Worm (Caenorhabditis elegans) whole organism, L4 larva: Measurements from ENCODE around the gene K03B4.6.
"Not testable (repeated sequence)": the region's sequence is repeated elsewhere in the genome, so short reads cannot be mapped to it uniquely, and the experiment has no call there.

Experiments used
- F26F4.8 ChIP-seq: fragments of 200-800 bp; sonication (Bioruptor generic); conservative IDR thresholded peaks from 2 replicates; pipeline ENCODE4 v1.3.6; 2022; ENCODE audit warnings: missing genetic modification characterization, missing compliant biosample characterization
- F44E2.7 ChIP-seq: fragments of 200-800 bp; sonication (Bioruptor generic); IDR thresholded peaks from 2 replicates; pipeline ENCODE4 v2.1.2; 2022; ENCODE audit warnings: missing genetic modification characterization, missing compliant biosample characterization
- T26A8.4 ChIP-seq: fragments of 200-800 bp; sonication (Bioruptor generic); IDR thresholded peaks from 2 replicates; pipeline ENCODE4 v1.3.6; 2022; ENCODE audit warnings: missing genetic modification characterization, missing compliant biosample characterization
- Y105C5A.15 ChIP-seq: fragments of 200-800 bp; sonication (Bioruptor generic); IDR thresholded peaks from 2 replicates; pipeline ENCODE4 v1.3.6; 2022; ENCODE audit warnings: missing genetic modification characterization, missing compliant biosample characterization
- Y48G9A.11 ChIP-seq: fragments of 200-800 bp; sonication (Bioruptor generic); IDR thresholded peaks from 2 replicates; pipeline ENCODE4 v1.3.6; 2022; ENCODE audit warnings: missing genetic modification reagents, missing genetic modification characterization, missing compliant biosample characterization
- Y75B8A.6 ChIP-seq: fragments of 200-800 bp; sonication (Bioruptor generic); IDR thresholded peaks from 2 replicates; pipeline ENCODE4 v1.3.6; 2022; ENCODE audit warnings: missing genetic modification reagents, missing genetic modification characterization, missing compliant biosample characterization
- ZK337.2 ChIP-seq: fragments of 200-800 bp; sonication (Bioruptor generic); IDR thresholded peaks from 2 replicates; pipeline ENCODE4 v1.3.6; 2022; ENCODE audit warnings: missing genetic modification reagents, missing genetic modification characterization, missing compliant biosample characterization
- arid-1 ChIP-seq: fragments of 200-800 bp; sonication (Bioruptor generic); conservative IDR thresholded peaks from 2 replicates; pipeline ENCODE4 v1.3.6; 2022; ENCODE audit warnings: missing genetic modification reagents, missing genetic modification characterization, missing compliant biosample characterization
- ceh-28 ChIP-seq: fragments of 150-350 bp; optimal IDR thresholded peaks from 2 replicates; lab custom pipeline; 2014; ENCODE audit warnings: missing biosample characterization, missing genetic modification reagents, missing genetic modification characterization
- ceh-44 ChIP-seq: fragments of 200-800 bp; sonication (Bioruptor generic); IDR thresholded peaks from 2 replicates; pipeline ENCODE4 v1.3.6; 2022; ENCODE audit warnings: missing genetic modification reagents, missing genetic modification characterization, missing compliant biosample characterization
- ctbp-1 ChIP-seq: fragments of 200-800 bp; sonication (Bioruptor generic); IDR thresholded peaks from 2 replicates; pipeline ENCODE4 v1.3.6; 2022; ENCODE audit warnings: missing genetic modification reagents, missing genetic modification characterization, missing compliant biosample characterization
- daf-16 ChIP-seq, 3 experiments: sonication (generic microtip); optimal IDR thresholded peaks; 2 replicates each; lab custom pipeline; 2016 to 2017; ENCODE audit warnings: missing genetic modification characterization in 3 of 3, missing genetic modification reagents in 3 of 3, mild to moderate bottlenecking in 2 of 3, missing compliant biosample characterization in 2 of 3, missing biosample characterization in 1 of 3, moderate library complexity in 1 of 3
- daf-19 ChIP-seq: fragments of 200-800 bp; sonication (Bioruptor generic); conservative IDR thresholded peaks from 2 replicates; pipeline ENCODE4 v1.3.6; 2022; ENCODE audit warnings: missing genetic modification characterization, missing compliant biosample characterization
- daf-8 ChIP-seq: fragments of 200-800 bp; sonication (Bioruptor generic); IDR thresholded peaks from 2 replicates; pipeline ENCODE4 v1.3.6; 2022; ENCODE audit warnings: missing genetic modification characterization, missing compliant biosample characterization
- dmd-6 ChIP-seq: fragments of 200-800 bp; sonication (Bioruptor generic); IDR thresholded peaks from 2 replicates; pipeline ENCODE4 v1.3.6; 2022; ENCODE audit warnings: missing genetic modification reagents, missing genetic modification characterization, missing compliant biosample characterization
- dmd-8 ChIP-seq: fragments of 200-800 bp; sonication (Bioruptor generic); IDR thresholded peaks from 2 replicates; pipeline ENCODE4 v1.3.6; 2022; ENCODE audit warnings: missing genetic modification characterization, missing compliant biosample characterization
- dmd-9 ChIP-seq: fragments of 200-800 bp; sonication (Bioruptor generic); IDR thresholded peaks from 2 replicates; pipeline ENCODE4 v1.3.6; 2022; ENCODE audit warnings: missing genetic modification reagents, missing genetic modification characterization, missing compliant biosample characterization
- dpl-1 ChIP-seq: fragments of 150-350 bp; optimal IDR thresholded peaks from 2 replicates; lab custom pipeline; 2014; ENCODE audit warnings: missing biosample characterization, missing genetic modification reagents, missing genetic modification characterization
- dve-1 ChIP-seq: sonication (generic microtip); optimal IDR thresholded peaks from 2 replicates; lab custom pipeline; 2017; ENCODE audit warnings: antibody characterized with exemption, mild to moderate bottlenecking, missing genetic modification characterization, missing compliant biosample characterization; ENCODE audit not compliant: insufficient read depth
- egl-43 ChIP-seq: fragments of 200-800 bp; sonication (Bioruptor generic); IDR thresholded peaks from 2 replicates; pipeline ENCODE4 v1.3.6; 2022; ENCODE audit warnings: missing genetic modification reagents, missing genetic modification characterization, missing compliant biosample characterization
- hlh-11 ChIP-seq: fragments of 200-800 bp; sonication (Bioruptor generic); optimal IDR thresholded peaks from 2 replicates; lab custom pipeline; 2018; ENCODE audit warnings: mild to moderate bottlenecking, missing genetic modification characterization, missing compliant biosample characterization
- hlh-30 ChIP-seq: sonication (generic microtip); optimal IDR thresholded peaks from 2 replicates; lab custom pipeline; 2017; ENCODE audit warnings: antibody characterized with exemption, mild to moderate bottlenecking, missing genetic modification characterization, missing compliant biosample characterization; ENCODE audit not compliant: insufficient read depth
- lim-7 ChIP-seq: fragments of 200-800 bp; sonication (Bioruptor generic); IDR thresholded peaks from 2 replicates; pipeline ENCODE4 v1.3.6; 2022; ENCODE audit warnings: missing genetic modification characterization, missing compliant biosample characterization
- lin-1 ChIP-seq: fragments of 200-800 bp; sonication (Bioruptor generic); IDR thresholded peaks from 2 replicates; pipeline ENCODE4 v1.3.6; 2022; ENCODE audit warnings: missing genetic modification reagents, missing genetic modification characterization, missing compliant biosample characterization
- lin-13 ChIP-seq: fragments of 150-350 bp; optimal IDR thresholded peaks from 2 replicates; lab custom pipeline; 2014; ENCODE audit warnings: missing biosample characterization, missing genetic modification reagents, missing genetic modification characterization
- lin-29 ChIP-seq: fragments of 200-800 bp; sonication (Bioruptor generic); IDR thresholded peaks from 2 replicates; pipeline ENCODE4 v1.3.6; 2022; ENCODE audit warnings: missing genetic modification reagents, missing genetic modification characterization, missing compliant biosample characterization
- madf-5 ChIP-seq, 2 experiments: fragments of 200-800 bp; sonication (Bioruptor generic); IDR thresholded peaks; 2 replicates each; pipeline ENCODE4 v1.3.6; 2022; ENCODE audit warnings: missing compliant biosample characterization in 2 of 2, missing genetic modification characterization in 2 of 2
- madf-9 ChIP-seq: fragments of 200-800 bp; sonication (Bioruptor generic); conservative IDR thresholded peaks from 2 replicates; pipeline ENCODE4 v1.3.6; 2022; ENCODE audit warnings: missing genetic modification reagents, missing genetic modification characterization, missing compliant biosample characterization
- mdt-29 ChIP-seq: fragments of 200-800 bp; sonication (Bioruptor generic); IDR thresholded peaks from 2 replicates; pipeline ENCODE4 v1.3.6; 2022; ENCODE audit warnings: missing genetic modification reagents, missing genetic modification characterization, missing compliant biosample characterization
- mep-1 ChIP-seq: fragments of 150-350 bp; sonication (generic microtip); optimal IDR thresholded peaks from 3 replicates; lab custom pipeline; 2014; ENCODE audit warnings: missing biosample characterization, missing genetic modification characterization
- nhr-28 ChIP-seq: fragments of 150-350 bp; optimal IDR thresholded peaks from 2 replicates; lab custom pipeline; 2014; ENCODE audit warnings: missing biosample characterization, missing genetic modification characterization
- nhr-41 ChIP-seq: fragments of 200-800 bp; sonication (Bioruptor generic); IDR thresholded peaks from 2 replicates; pipeline ENCODE4 v1.3.6; 2022; ENCODE audit warnings: missing genetic modification reagents, missing genetic modification characterization, missing compliant biosample characterization
- nhr-77 ChIP-seq: fragments of 150-350 bp; optimal IDR thresholded peaks from 2 replicates; lab custom pipeline; 2014; ENCODE audit warnings: missing biosample characterization, missing genetic modification characterization
- pha-4 ChIP-seq, 2 experiments: fragments of 150-350 bp in 1 of 2; fragments of 200-800 bp in 1 of 2; sonication (Bioruptor generic) in 1 of 2; IDR thresholded peaks in 1 of 2; optimal IDR thresholded peaks in 1 of 2; 2 replicates each; pipeline versions ENCODE4 v1.3.6 to Lab custom; 2014 to 2022; ENCODE audit warnings: missing genetic modification characterization in 2 of 2, missing genetic modification reagents in 2 of 2, missing biosample characterization in 1 of 2, missing compliant biosample characterization in 1 of 2
- php-3 ChIP-seq: fragments of 200-800 bp; sonication (Bioruptor generic); IDR thresholded peaks from 2 replicates; pipeline ENCODE4 v1.3.6; 2022; ENCODE audit warnings: missing genetic modification reagents, missing genetic modification characterization, missing compliant biosample characterization
- pqm-1 ChIP-seq: sonication (generic microtip); optimal IDR thresholded peaks from 2 replicates; lab custom pipeline; 2017; ENCODE audit warnings: missing biosample characterization, missing genetic modification characterization
- saeg-2 ChIP-seq: fragments of 200-800 bp; sonication (Bioruptor generic); IDR thresholded peaks from 2 replicates; pipeline ENCODE4 v1.3.6; 2022; ENCODE audit warnings: missing genetic modification reagents, missing genetic modification characterization, missing compliant biosample characterization
- snpc-1.2 ChIP-seq: fragments of 200-800 bp; sonication (Bioruptor generic); IDR thresholded peaks from 2 replicates; pipeline ENCODE4 v1.3.6; 2022; ENCODE audit warnings: missing genetic modification reagents, missing genetic modification characterization, missing compliant biosample characterization
- snpc-4 ChIP-seq: fragments of 150-350 bp; optimal IDR thresholded peaks from 2 replicates; lab custom pipeline; 2014; ENCODE audit warnings: missing biosample characterization, missing genetic modification characterization
- tag-97 ChIP-seq: fragments of 200-800 bp; sonication (Bioruptor generic); IDR thresholded peaks from 2 replicates; pipeline ENCODE4 v1.3.6; 2022; ENCODE audit warnings: missing genetic modification characterization, missing compliant biosample characterization
- tra-1 ChIP-seq: fragments of 200-800 bp; sonication (Bioruptor generic); IDR thresholded peaks from 2 replicates; pipeline ENCODE4 v1.3.6; 2022; ENCODE audit warnings: missing genetic modification reagents, missing genetic modification characterization, missing compliant biosample characterization
- vab-7 ChIP-seq: fragments of 200-800 bp; sonication (Bioruptor generic); IDR thresholded peaks from 2 replicates; pipeline ENCODE4 v1.3.6; 2022; ENCODE audit warnings: missing genetic modification reagents, missing genetic modification characterization, missing compliant biosample characterization
- zfp-3 ChIP-seq: fragments of 200-800 bp; sonication (Bioruptor generic); conservative IDR thresholded peaks from 2 replicates; pipeline ENCODE4 v1.3.6; 2022; ENCODE audit warnings: missing genetic modification reagents, missing genetic modification characterization, missing compliant biosample characterization

K03B4.6 gene

DNA sequence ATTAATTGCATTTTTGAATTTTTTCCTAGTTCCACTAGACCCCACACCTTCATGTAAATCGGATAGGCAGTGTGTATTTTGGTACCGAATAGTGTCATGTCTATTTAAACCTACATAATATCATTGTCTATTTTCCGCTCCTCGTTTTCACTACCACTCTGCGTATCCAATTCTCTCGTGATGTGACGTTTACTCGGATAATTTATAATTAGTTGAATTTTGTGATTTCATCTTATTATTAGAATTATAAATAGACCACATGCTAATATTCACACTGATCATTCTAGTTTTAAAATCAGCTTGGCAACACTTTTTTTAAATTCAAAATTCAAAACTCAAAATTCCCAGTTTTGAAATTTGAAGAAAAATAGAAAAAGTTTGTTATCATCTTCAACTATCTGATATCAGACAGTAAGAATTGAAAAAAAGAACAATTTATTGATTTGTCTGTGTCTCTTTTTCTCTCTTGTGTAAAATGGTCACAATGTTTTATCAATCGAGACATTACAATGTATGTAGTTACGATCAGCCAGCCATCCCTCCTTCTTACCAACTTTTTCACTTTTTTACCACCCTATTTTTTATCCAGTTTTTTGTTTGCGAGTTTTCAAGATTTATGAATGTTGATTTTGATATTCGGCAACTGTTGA lies 35.4 kb downstream of the K03B4.6 start:
- TF ChIP-seq nhr-77 (tag; lab: Kevin White, UChicago): no peak
- TF ChIP-seq egl-43 (GFP tag; lab: Robert Waterston, UW): no peak
- TF ChIP-seq daf-16 (GFP tag; optimal IDR thresholded peaks at IDR 0.05; lab: Kevin White, UChicago): no peak
- peak; percentile 69 for TF ChIP-seq daf-16 (tag; optimal IDR thresholded peaks at IDR 0.05; lab: Kevin White, UChicago)
- no peak for TF ChIP-seq snpc-4 (tag; lab: Kevin White, UChicago)
- TF ChIP-seq tag-97 (GFP tag; lab: Robert Waterston, UW): no peak
- peak; percentile 23 for TF ChIP-seq mep-1 (tag; lab: Kevin White, UChicago)
- TF ChIP-seq snpc-1.2: no peak
- TF ChIP-seq pqm-1 (tag; lab: Kevin White, UChicago): peak; percentile 49
- no peak for TF ChIP-seq ceh-28
- peak; percentile 63 for TF ChIP-seq nhr-28 (tag; lab: Kevin White, UChicago)
- peak; percentile 58 for TF ChIP-seq hlh-30 (tag; lab: Kevin White, UChicago)
- TF ChIP-seq daf-19 (GFP tag; lab: Robert Waterston, UW): no peak
- TF ChIP-seq zfp-3 (GFP tag; lab: Robert Waterston, UW): no peak
- TF ChIP-seq tra-1 (GFP tag; lab: Robert Waterston, UW): no peak
- no peak for TF ChIP-seq madf-5 (GFP tag; IDR thresholded peaks at IDR 0.05; lab: Robert Waterston, UW)
- no peak for TF ChIP-seq dpl-1 (GFP tag; lab: Kevin White, UChicago)
- TF ChIP-seq dve-1 (tag; lab: Kevin White, UChicago): peak; percentile 64
- no peak for TF ChIP-seq lin-1
- TF ChIP-seq hlh-11 (tag; lab: Kevin White, UChicago): peak; percentile 14
- no peak for TF ChIP-seq lim-7 (GFP tag; lab: Robert Waterston, UW)

DNA sequence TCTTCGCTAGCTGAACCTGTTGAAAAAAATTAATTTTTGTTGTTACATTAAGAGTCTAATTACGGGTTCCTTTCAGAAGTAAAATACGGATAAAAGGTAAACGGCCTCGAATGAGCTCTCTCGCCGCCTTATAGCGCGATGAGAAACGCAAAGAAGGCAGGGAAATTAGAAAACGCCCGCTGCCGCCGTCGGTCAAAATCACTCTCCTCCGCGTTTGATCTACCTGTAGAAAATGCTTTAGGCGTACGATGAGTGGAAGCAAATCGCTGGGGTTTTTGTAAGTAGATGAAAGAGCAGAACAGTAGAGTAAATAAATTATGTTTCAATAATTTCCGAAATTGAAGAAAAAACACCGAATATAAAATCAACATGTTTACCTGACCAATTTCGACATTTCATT lies 38.8 kb downstream of the K03B4.6 start:
- TF ChIP-seq lin-29: no peak
- no peak for TF ChIP-seq lin-13 (GFP tag; lab: Kevin White, UChicago)

- peak; percentile 55; the same call in 1 of the 2 replicates for TF ChIP-seq saeg-2 (GFP tag; lab: Robert Waterston, UW)
- peak; percentile 80 for TF ChIP-seq lim-7 (GFP tag; lab: Robert Waterston, UW)
- TF ChIP-seq arid-1: peak; percentile 70
- TF ChIP-seq pha-4 (GFP tag; IDR thresholded peaks at IDR 0.05; lab: Robert Waterston, UW): peak; percentile 79
- TF ChIP-seq pha-4 (tag; optimal IDR thresholded peaks at IDR 0.05; lab: Kevin White, UChicago): not testable (repeated sequence)
- peak; percentile 83; the same call in 1 of the 2 replicates for TF ChIP-seq Y105C5A.15 (GFP tag; lab: Robert Waterston, UW)
- 0 out of 2 replicates have a peak, but pooled peaks have one; percentile 16 for TF ChIP-seq dmd-6
- TF ChIP-seq Y48G9A.11 (GFP tag; lab: Robert Waterston, UW): peak; percentile 54
- 0 out of 2 replicates have a peak, but pooled peaks have one; percentile 22 for TF ChIP-seq T26A8.4 (GFP tag; lab: Robert Waterston, UW)
- peak; percentile 50; the same call in 1 of the 2 replicates for TF ChIP-seq php-3 (GFP tag; lab: Robert Waterston, UW)
- TF ChIP-seq ctbp-1 (GFP tag; lab: Robert Waterston, UW): 0 out of 2 replicates have a peak, but pooled peaks have one; percentile 42
- peak; percentile 87; the same call in 1 of the 2 replicates for TF ChIP-seq F44E2.7
- TF ChIP-seq madf-9: peak; percentile 58; the same call in 1 of the 2 replicates
- TF ChIP-seq dmd-8 (GFP tag; lab: Robert Waterston, UW): peak; percentile 96
- TF ChIP-seq ZK337.2 (GFP tag; lab: Robert Waterston, UW): peak; percentile 64; the same call in 1 of the 2 replicates
- TF ChIP-seq ceh-44 (GFP tag; lab: Robert Waterston, UW): peak; percentile 78
- TF ChIP-seq nhr-41 (GFP tag; lab: Robert Waterston, UW): peak; percentile 64; the same call in 1 of the 2 replicates
- TF ChIP-seq Y75B8A.6: 0 out of 2 replicates have a peak, but pooled peaks have one; percentile 32
- TF ChIP-seq F26F4.8 (GFP tag; lab: Robert Waterston, UW): peak; percentile 90; the same call in 1 of the 2 replicates
- 0 out of 2 replicates have a peak, but pooled peaks have one; percentile 21 for TF ChIP-seq zfp-3 (GFP tag; lab: Robert Waterston, UW)
- peak; percentile 44 to 89; a peak in 3 of 4 replicates for TF ChIP-seq madf-5 (GFP tag; IDR thresholded peaks at IDR 0.05; lab: Robert Waterston, UW)
- 0 out of 2 replicates have a peak, but pooled peaks have one; percentile 29 for TF ChIP-seq daf-8
- peak; percentile 82 for TF ChIP-seq snpc-1.2
- peak; percentile 79 for TF ChIP-seq vab-7 (GFP tag; lab: Robert Waterston, UW)
- 0 out of 2 replicates have a peak, but pooled peaks have one; percentile 5 for TF ChIP-seq dmd-9 (GFP tag; lab: Robert Waterston, UW)
- TF ChIP-seq tra-1 (GFP tag; lab: Robert Waterston, UW): 0 out of 2 replicates have a peak, but pooled peaks have one; percentile 51
- 0 out of 2 replicates have a peak, but pooled peaks have one; percentile 28 for TF ChIP-seq mdt-29 (GFP tag; lab: Robert Waterston, UW)
These were observed 43.2 kb downstream of the K03B4.6 start for ce11 chrV:4632808-4633207.
